Fruit fly (Drosophila melanogaster) whole organism: ENCODE data around the gene Msr-110.

Experiments used
- CG8478 ChIP-seq: fragments of >200 bp; optimal IDR thresholded peaks from 2 replicates; lab custom pipeline; 2018; ENCODE audit warnings: inconsistent platforms
- EcR ChIP-seq, 2 experiments: fragments of >200 bp; optimal IDR thresholded peaks; 2 replicates each; lab custom pipeline; 2017; ENCODE audit warnings: missing biosample characterization in 2 of 2, missing genetic modification characterization in 2 of 2, missing genetic modification reagents in 2 of 2
- pan ChIP-seq: fragments of >200 bp; optimal IDR thresholded peaks from 2 replicates; lab custom pipeline; 2017
- psq ChIP-seq: fragments of >200 bp; optimal IDR thresholded peaks from 2 replicates; lab custom pipeline; 2017

dm6 chr3L:5626465-5626864 lies 49.3 kb upstream of the Msr-110 start:
- TF ChIP-seq CG8478 (lab: Kevin White, UChicago) (no peak), pan (no peak), psq (no peak), EcR (GFP tag; optimal IDR thresholded peaks at IDR 0.05; lab: Kevin White, UChicago) (no peak)
